Worm (Caenorhabditis elegans): Measurements from ENCODE around the gene mrpl-30.
"Not testable (repeated sequence)": the region's sequence is repeated elsewhere in the genome, so short reads cannot be mapped to it uniquely, and the experiment has no call there.

The mrpl-30 gene

DNA sequence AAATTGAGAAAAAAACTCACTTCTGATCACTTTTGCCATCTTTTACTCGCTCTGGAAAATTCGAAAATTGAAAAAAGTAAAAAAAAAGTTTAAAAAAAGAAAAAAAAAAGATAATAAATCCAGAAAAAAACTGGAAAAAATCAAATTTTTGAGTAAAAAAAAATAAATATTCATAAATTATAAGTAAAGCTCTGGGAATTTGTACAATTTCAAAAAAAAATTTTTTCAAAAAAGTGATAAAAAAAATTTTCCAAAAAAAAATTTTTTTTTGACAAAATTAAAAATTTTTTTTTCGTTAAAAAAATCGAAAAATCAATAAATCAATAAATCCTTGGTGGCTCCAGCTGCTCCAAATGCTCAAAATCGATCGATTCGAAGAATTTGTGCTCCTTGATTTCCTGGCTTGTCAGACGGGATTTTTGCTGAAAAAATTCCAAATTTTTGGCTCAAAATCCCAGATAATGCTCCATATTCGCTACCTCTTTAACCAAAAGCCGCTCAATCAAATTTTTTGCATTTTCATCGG lies at the start of gene mrpl-30:
Gene mrpl-30 (minus strand): TSS at position 51 of the 526 bp plus-strand sequence.
- TF ChIP-seq dve-1 (tag; optimal IDR thresholded peaks at IDR 0.05; ENCODE audit: insufficient read depth), result no peak
- TF ChIP-seq ceh-28 (tag; optimal IDR thresholded peaks at IDR 0.05), result peak; percentile 93

DNA sequence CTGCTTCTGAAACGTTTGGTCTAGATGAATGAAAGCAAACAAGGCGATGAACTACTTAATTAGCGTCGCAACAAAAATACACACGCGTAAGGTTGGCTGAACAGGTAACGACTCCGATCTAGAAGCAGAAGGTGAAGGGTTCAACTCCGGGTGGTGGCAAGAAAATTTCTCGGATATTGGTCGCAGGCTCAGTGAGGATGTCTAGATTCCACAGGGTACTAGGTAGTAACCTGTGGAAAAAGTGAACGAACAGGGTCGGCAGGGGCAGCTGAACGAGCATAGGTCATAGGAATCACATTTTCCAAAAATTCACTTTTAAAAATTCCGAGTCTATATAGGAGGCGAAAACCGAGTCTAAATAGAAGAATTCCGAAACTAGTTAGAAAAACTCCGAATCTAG lies 49.6 kb upstream of the mrpl-30 start:
- TF ChIP-seq egl-43 (GFP tag; IDR thresholded peaks at IDR 0.05) (0 out of 2 replicates have a peak, but pooled peaks have one; percentile 57), pha-4 (GFP tag; IDR thresholded peaks at IDR 0.05) (0 out of 2 replicates have a peak, but pooled peaks have one; percentile 36), lim-7 (GFP tag; IDR thresholded peaks at IDR 0.05) (0 out of 2 replicates have a peak, but pooled peaks have one; percentile 18), lin-38 (GFP tag; IDR thresholded peaks at IDR 0.05) (peak; percentile 64), saeg-2 (GFP tag; IDR thresholded peaks at IDR 0.05) (0 out of 2 replicates have a peak, but pooled peaks have one; percentile 20), dmd-8 (GFP tag; IDR thresholded peaks at IDR 0.05) (peak; percentile 77), snpc-1.2 (GFP tag; IDR thresholded peaks at IDR 0.05) (0 out of 2 replicates have a peak, but pooled peaks have one; percentile 31)
- TF ChIP-seq pha-4 (tag; optimal IDR thresholded peaks at IDR 0.05), result not testable (repeated sequence)

DNA sequence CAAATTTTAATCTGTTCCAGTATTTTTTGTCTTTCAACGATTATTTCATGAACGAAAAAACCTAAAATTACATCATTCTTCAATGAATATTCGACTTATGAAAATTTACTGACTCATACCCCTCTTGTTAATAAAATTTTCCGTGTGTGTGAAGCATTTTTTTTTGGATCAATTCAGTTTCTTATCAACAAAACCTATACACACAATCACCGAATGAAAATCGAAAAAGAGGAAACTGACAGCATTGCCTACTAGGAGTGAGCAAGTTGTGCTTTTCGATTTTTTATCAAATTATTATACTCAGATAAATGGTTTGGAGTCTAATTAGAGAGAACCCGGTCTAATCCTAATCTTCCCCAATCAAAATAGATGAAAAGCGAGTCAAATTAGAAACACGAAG lies 48.0 kb upstream of the mrpl-30 start, which contains the start of gene E02H9.3:
Gene E02H9.3 (plus strand): TSS at position 301 of the 400 bp plus-strand sequence.
- 0 out of 2 replicates have a peak, but pooled peaks have one; percentile 10 for TF ChIP-seq dmd-6 (GFP tag; IDR thresholded peaks at IDR 0.05)
- TF ChIP-seq pqm-1 (tag; optimal IDR thresholded peaks at IDR 0.05), result peak; percentile 10

DNA sequence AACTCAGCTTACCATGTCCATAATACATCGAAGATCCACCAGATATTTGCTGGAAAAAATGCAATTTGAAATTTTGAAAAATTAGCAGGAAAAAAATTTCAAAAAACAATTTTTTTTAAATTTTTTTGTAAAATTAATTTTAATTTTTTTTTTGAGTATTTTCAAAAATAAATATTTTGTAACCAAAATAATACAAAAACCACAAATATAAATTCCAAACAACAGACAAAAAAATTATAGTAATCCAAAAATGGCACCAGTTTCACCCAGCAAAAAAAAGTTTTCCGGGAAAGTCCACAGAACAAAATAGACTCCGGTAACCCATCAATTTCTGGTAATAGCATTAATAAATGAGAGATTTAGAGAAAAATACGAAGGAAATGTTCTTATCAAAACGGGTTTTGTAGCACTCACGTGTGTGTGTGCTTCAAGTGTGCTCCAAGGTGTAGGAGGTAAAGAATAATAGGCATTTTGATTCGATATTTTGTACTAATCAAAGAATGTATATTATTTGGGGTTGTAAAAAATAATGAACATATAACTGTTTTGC lies 44.1 kb upstream of the mrpl-30 start, which contains the start of gene nhr-121:
Gene nhr-121 (minus strand): TSS at position 51 of the 550 bp plus-strand sequence.
- TF ChIP-seq nhr-6 (tag; optimal IDR thresholded peaks at IDR 0.05) (no peak), mdt-29 (GFP tag; IDR thresholded peaks at IDR 0.05) (0 out of 2 replicates have a peak, but pooled peaks have one; percentile 12), zfp-3 (GFP tag; conservative IDR thresholded peaks at IDR 0.05) (no peak), aha-1 (tag) (peak; percentile 92), egl-43 (GFP tag; IDR thresholded peaks at IDR 0.05) (no peak), pha-4 (GFP tag; IDR thresholded peaks at IDR 0.05) (no peak), pha-4 (tag; optimal IDR thresholded peaks at IDR 0.05) (no peak), mxl-2 (GFP tag; conservative IDR thresholded peaks at IDR 0.05) (no peak), pqm-1 (tag; optimal IDR thresholded peaks at IDR 0.05) (peak; percentile 10), dmd-6 (GFP tag; IDR thresholded peaks at IDR 0.05) (peak; percentile 70), nhr-28 (tag; optimal IDR thresholded peaks at IDR 0.05) (peak; percentile 96), lin-38 (GFP tag; IDR thresholded peaks at IDR 0.05) (no peak), dve-1 (tag; optimal IDR thresholded peaks at IDR 0.05; ENCODE audit: insufficient read depth) (peak; percentile 72), ceh-32 (tag; optimal IDR thresholded peaks at IDR 0.05; ENCODE audit: poor library complexity) (no peak), gei-8 (GFP tag; optimal IDR thresholded peaks at IDR 0.05) (no peak), T20F7.1 (GFP tag; optimal IDR thresholded peaks at IDR 0.05) (peak; percentile 20), ceh-28 (tag; optimal IDR thresholded peaks at IDR 0.05) (no peak), mdl-1 (tag; optimal IDR thresholded peaks at IDR 0.05) (peak in 1 of 2 experiments; percentile 62), fos-1 (tag; optimal IDR thresholded peaks at IDR 0.05) (no peak), ceh-82 (tag; optimal IDR thresholded peaks at IDR 0.05) (no peak), nhr-237 (tag; optimal IDR thresholded peaks at IDR 0.05) (no peak), daf-16 (GFP tag; optimal IDR thresholded peaks at IDR 0.05) (no peak), daf-16 (tag; optimal IDR thresholded peaks at IDR 0.05) (peak; percentile 60), nhr-77 (tag; optimal IDR thresholded peaks at IDR 0.05) (peak; percentile 57), zfp-2 (tag; optimal IDR thresholded peaks at IDR 0.05) (no peak), snpc-4 (tag; optimal IDR thresholded peaks at IDR 0.05) (no peak), hlh-11 (tag; optimal IDR thresholded peaks at IDR 0.05) (peak; percentile 61), ZK337.2 (GFP tag; IDR thresholded peaks at IDR 0.05) (no peak), lsy-2 (tag; optimal IDR thresholded peaks at IDR 0.05) (no peak), set-16 (GFP tag; IDR thresholded peaks at IDR 0.05) (no peak), Y75B8A.6 (GFP tag; IDR thresholded peaks at IDR 0.05) (no peak), php-3 (GFP tag; IDR thresholded peaks at IDR 0.05) (no peak), Y105C5A.15 (GFP tag; IDR thresholded peaks at IDR 0.05) (no peak), F10B5.3 (tag; optimal IDR thresholded peaks at IDR 0.05) (no peak)
